Fruit fly (Drosophila melanogaster) whole organism, embryonic: ENCODE measurements around the gene Rgl.

Source experiments
- Adf1 ChIP-seq: fragments of 200-800 bp; sonication (Bioruptor generic); IDR thresholded peaks from 2 replicates; pipeline ENCODE4 v1.3.6; 2022; ENCODE audit warnings: missing biosample characterization, missing genetic modification characterization
- Atf-2 ChIP-seq: fragments of 200-800 bp; sonication (Bioruptor generic); optimal IDR thresholded peaks from 2 replicates; lab custom pipeline; 2016; ENCODE audit warnings: missing biosample characterization, missing genetic modification characterization
- CG10147 ChIP-seq: fragments of 200-800 bp; sonication (Bioruptor generic); optimal IDR thresholded peaks from 2 replicates; lab custom pipeline; 2019; ENCODE audit warnings: missing biosample characterization, mild to moderate bottlenecking, missing genetic modification characterization, moderate library complexity
- CG10979 ChIP-seq: fragments of 200-800 bp; sonication (Bioruptor generic); optimal IDR thresholded peaks from 2 replicates; lab custom pipeline; 2018; ENCODE audit warnings: missing biosample characterization, mild to moderate bottlenecking, missing genetic modification characterization, moderate library complexity
- CG11560 ChIP-seq: fragments of 200-800 bp; sonication (Bioruptor generic); IDR thresholded peaks from 3 replicates; pipeline ENCODE4 v1.3.6; 2022; ENCODE audit warnings: missing biosample characterization, missing genetic modification characterization
- CG12104 ChIP-seq: fragments of 200-800 bp; sonication (Bioruptor generic); optimal IDR thresholded peaks from 3 replicates; lab custom pipeline; 2016; ENCODE audit warnings: missing biosample characterization, missing genetic modification characterization
- CG12299 ChIP-seq: fragments of 200-800 bp; sonication (Bioruptor generic); optimal IDR thresholded peaks from 2 replicates; lab custom pipeline; 2018; ENCODE audit warnings: missing biosample characterization, mild to moderate bottlenecking, missing genetic modification characterization
- CG13123 ChIP-seq: fragments of 200-800 bp; sonication (Bioruptor generic); optimal IDR thresholded peaks from 2 replicates; lab custom pipeline; 2016; ENCODE audit warnings: missing biosample characterization, missing genetic modification characterization
- CG13775 ChIP-seq: fragments of 200-800 bp; sonication (Bioruptor generic); optimal IDR thresholded peaks from 3 replicates; lab custom pipeline; 2017; ENCODE audit warnings: missing biosample characterization, mild to moderate bottlenecking, missing genetic modification characterization
- CG14667 ChIP-seq: fragments of 200-800 bp; sonication (Bioruptor generic); IDR thresholded peaks from 2 replicates; pipeline ENCODE4 v1.3.6; 2022; ENCODE audit warnings: missing biosample characterization, missing genetic modification characterization
- CG15269 ChIP-seq: fragments of 200-800 bp; sonication (Bioruptor generic); optimal IDR thresholded peaks from 2 replicates; lab custom pipeline; 2018; ENCODE audit warnings: missing biosample characterization, mild to moderate bottlenecking, missing genetic modification characterization, moderate library complexity
- CG17186 ChIP-seq: fragments of 200-800 bp; sonication (Bioruptor generic); optimal IDR thresholded peaks from 3 replicates; lab custom pipeline; 2017; ENCODE audit warnings: missing biosample characterization, missing genetic modification reagents, missing genetic modification characterization
- CG1792 ChIP-seq: fragments of 200-800 bp; sonication (Bioruptor generic); optimal IDR thresholded peaks from 2 replicates; lab custom pipeline; 2016; ENCODE audit warnings: missing biosample characterization, missing genetic modification characterization
- CG2129 ChIP-seq: fragments of 200-800 bp; sonication (Bioruptor generic); IDR thresholded peaks from 2 replicates; pipeline ENCODE4 v1.3.6; 2022; ENCODE audit warnings: missing biosample characterization, missing genetic modification characterization; ENCODE audit not compliant: partially characterized antibody
- CG2678 ChIP-seq: fragments of 200-800 bp; sonication (Bioruptor generic); optimal IDR thresholded peaks from 3 replicates; lab custom pipeline; 2019; ENCODE audit warnings: missing biosample characterization, mild to moderate bottlenecking, missing genetic modification characterization, moderate library complexity
- CG30403 ChIP-seq: fragments of 200-800 bp; sonication (Bioruptor generic); optimal IDR thresholded peaks from 3 replicates; lab custom pipeline; 2016; ENCODE audit warnings: missing biosample characterization, missing genetic modification characterization
- CG6689 ChIP-seq: fragments of 200-800 bp; sonication (Bioruptor generic); IDR thresholded peaks from 2 replicates; pipeline ENCODE4 v1.3.6; 2022; ENCODE audit warnings: missing biosample characterization, missing genetic modification characterization
- CG7987 ChIP-seq: fragments of 200-800 bp; sonication (Bioruptor generic); optimal IDR thresholded peaks from 2 replicates; lab custom pipeline; 2018; ENCODE audit warnings: missing biosample characterization, mild to moderate bottlenecking, missing genetic modification characterization, moderate library complexity
- CG8765 ChIP-seq: fragments of 200-800 bp; sonication (Bioruptor generic); IDR thresholded peaks from 2 replicates; pipeline ENCODE4 v1.3.6; 2022; ENCODE audit warnings: missing biosample characterization, missing genetic modification characterization
- CG9932 ChIP-seq: fragments of 200-800 bp; sonication (Bioruptor generic); IDR thresholded peaks from 2 replicates; pipeline ENCODE4 v1.3.6; 2022; ENCODE audit warnings: missing biosample characterization, missing genetic modification characterization
- CTCF ChIP-seq: fragments of 200-800 bp; sonication (Bioruptor generic); optimal IDR thresholded peaks from 2 replicates; lab custom pipeline; 2017; ENCODE audit warnings: missing biosample characterization, mild to moderate bottlenecking, missing genetic modification characterization, moderate library complexity
- Camta ChIP-seq: fragments of 200-800 bp; sonication (Bioruptor generic); optimal IDR thresholded peaks from 2 replicates; lab custom pipeline; 2016; ENCODE audit warnings: missing biosample characterization, missing genetic modification characterization
- CrebB ChIP-seq: fragments of 200-800 bp; sonication (Bioruptor generic); optimal IDR thresholded peaks from 3 replicates; lab custom pipeline; 2018; ENCODE audit warnings: missing biosample characterization, mild to moderate bottlenecking, missing genetic modification characterization
- Dek ChIP-seq: fragments of 200-800 bp; sonication (Bioruptor generic); optimal IDR thresholded peaks from 3 replicates; lab custom pipeline; 2019; ENCODE audit warnings: missing biosample characterization, mild to moderate bottlenecking, missing genetic modification characterization, moderate library complexity
- Doc2 ChIP-seq: fragments of 200-800 bp; sonication (Bioruptor generic); IDR thresholded peaks from 2 replicates; pipeline ENCODE4 v1.3.6; 2022; ENCODE audit warnings: missing biosample characterization, missing genetic modification characterization
- Fer2 ChIP-seq: fragments of 200-800 bp; sonication (Bioruptor generic); optimal IDR thresholded peaks from 2 replicates; lab custom pipeline; 2018; ENCODE audit warnings: missing biosample characterization, mild to moderate bottlenecking, missing genetic modification characterization, moderate library complexity
- HmgZ ChIP-seq: fragments of 200-800 bp; sonication (Bioruptor generic); optimal IDR thresholded peaks from 2 replicates; lab custom pipeline; 2018; ENCODE audit warnings: missing biosample characterization, mild to moderate bottlenecking, missing genetic modification characterization
- Lhr ChIP-seq: fragments of 200-800 bp; sonication (Bioruptor generic); optimal IDR thresholded peaks from 3 replicates; lab custom pipeline; 2017; ENCODE audit warnings: mild to moderate bottlenecking, missing biosample characterization, missing genetic modification reagents, missing genetic modification characterization
- MTF-1 ChIP-seq: fragments of 200-800 bp; sonication (Bioruptor generic); optimal IDR thresholded peaks from 2 replicates; lab custom pipeline; 2018; ENCODE audit warnings: missing biosample characterization, mild to moderate bottlenecking, missing genetic modification characterization, borderline replicate concordance
- Neu2 ChIP-seq: fragments of 200-800 bp; sonication (Bioruptor generic); optimal IDR thresholded peaks from 3 replicates; lab custom pipeline; 2016; ENCODE audit warnings: missing biosample characterization, missing genetic modification characterization, borderline replicate concordance
- Nf-YB ChIP-seq: fragments of 200-800 bp; sonication (Bioruptor generic); optimal IDR thresholded peaks from 3 replicates; lab custom pipeline; 2019; ENCODE audit warnings: missing biosample characterization, mild to moderate bottlenecking, missing genetic modification characterization, moderate library complexity
- Sox102F ChIP-seq: fragments of 200-800 bp; sonication (Bioruptor generic); optimal IDR thresholded peaks from 2 replicates; lab custom pipeline; 2018; ENCODE audit warnings: missing biosample characterization, mild to moderate bottlenecking, missing genetic modification characterization, moderate library complexity
- Sry-δ ChIP-seq: fragments of 200-800 bp; sonication (Bioruptor generic); optimal IDR thresholded peaks from 2 replicates; lab custom pipeline; 2016; ENCODE audit warnings: missing biosample characterization, missing genetic modification characterization
- Xbp1 ChIP-seq: fragments of 200-800 bp; sonication (Bioruptor generic); optimal IDR thresholded peaks from 3 replicates; lab custom pipeline; 2016; ENCODE audit warnings: missing biosample characterization, mild to moderate bottlenecking, missing genetic modification characterization
- ash1 ChIP-seq: fragments of 200-800 bp; sonication (Bioruptor generic); optimal IDR thresholded peaks from 2 replicates; lab custom pipeline; 2018; ENCODE audit warnings: missing biosample characterization, mild to moderate bottlenecking, missing genetic modification characterization
- ato ChIP-seq: fragments of 200-800 bp; sonication (Bioruptor generic); IDR thresholded peaks from 2 replicates; pipeline ENCODE4 v1.3.6; 2022; ENCODE audit warnings: missing biosample characterization, missing genetic modification characterization; ENCODE audit not compliant: partially characterized antibody
- bsh ChIP-seq, 2 experiments: fragments of 200-800 bp; sonication (Bioruptor generic); optimal IDR thresholded peaks; 2 replicates each; lab custom pipeline; 2017 to 2018; ENCODE audit warnings: mild to moderate bottlenecking in 2 of 2, missing biosample characterization in 2 of 2, missing genetic modification characterization in 2 of 2, moderate library complexity in 1 of 2
- cas ChIP-seq: fragments of 200-800 bp; sonication (Bioruptor generic); IDR thresholded peaks from 2 replicates; pipeline ENCODE4 v1.3.6; 2022; ENCODE audit warnings: missing biosample characterization, missing genetic modification characterization
- corto ChIP-seq: fragments of 200-800 bp; sonication (Bioruptor generic); optimal IDR thresholded peaks from 2 replicates; lab custom pipeline; 2016; ENCODE audit warnings: missing biosample characterization, mild to moderate bottlenecking, missing genetic modification characterization, moderate library complexity
- fru ChIP-seq: fragments of >200 bp; optimal IDR thresholded peaks from 2 replicates; lab custom pipeline; 2017
- gem ChIP-seq: fragments of 200-800 bp; sonication (Bioruptor generic); optimal IDR thresholded peaks from 2 replicates; lab custom pipeline; 2019; ENCODE audit warnings: missing biosample characterization, mild to moderate bottlenecking, missing genetic modification characterization, moderate library complexity
- gro ChIP-seq: fragments of 200-800 bp; sonication (Bioruptor generic); optimal IDR thresholded peaks from 2 replicates; lab custom pipeline; 2016; ENCODE audit warnings: missing biosample characterization, missing genetic modification characterization
- lab ChIP-seq: fragments of 200-800 bp; sonication (Bioruptor generic); optimal IDR thresholded peaks from 3 replicates; lab custom pipeline; 2017; ENCODE audit warnings: missing biosample characterization, missing genetic modification characterization, mild to moderate bottlenecking, moderate library complexity, missing genetic modification reagents
- mirr ChIP-seq: fragments of 200-800 bp; sonication (Bioruptor generic); optimal IDR thresholded peaks from 3 replicates; lab custom pipeline; 2018; ENCODE audit warnings: missing biosample characterization, mild to moderate bottlenecking, missing genetic modification characterization
- nau ChIP-seq: fragments of 200-800 bp; sonication (Bioruptor generic); optimal IDR thresholded peaks from 3 replicates; lab custom pipeline; 2017; ENCODE audit warnings: missing biosample characterization, mild to moderate bottlenecking, missing genetic modification characterization, missing genetic modification reagents
- prd ChIP-seq, 3 experiments: fragments of >200 bp in 2 of 3; fragments of 200-800 bp in 1 of 3; sonication (Bioruptor generic) in 1 of 3; optimal IDR thresholded peaks in 2 of 3; IDR thresholded peaks in 1 of 3; 2 replicates in 2 of 3; 3 replicates in 1 of 3; pipeline versions ENCODE4 v1.3.6 to Lab custom; 2017 to 2022; ENCODE audit warnings: missing biosample characterization in 1 of 3, missing genetic modification characterization in 1 of 3
- psq ChIP-seq: fragments of 200-800 bp; sonication (Bioruptor generic); optimal IDR thresholded peaks from 2 replicates; lab custom pipeline; 2017; ENCODE audit warnings: missing biosample characterization, missing genetic modification characterization
- row ChIP-seq: fragments of 200-800 bp; sonication (Bioruptor generic); IDR thresholded peaks from 3 replicates; pipeline ENCODE4 v1.3.6; 2022; ENCODE audit warnings: missing biosample characterization, missing genetic modification characterization
- sima ChIP-seq: fragments of 200-800 bp; sonication (Bioruptor generic); optimal IDR thresholded peaks from 2 replicates; lab custom pipeline; 2016; ENCODE audit warnings: missing biosample characterization, missing genetic modification characterization
- sisA ChIP-seq: fragments of 200-800 bp; sonication (Bioruptor generic); IDR thresholded peaks from 2 replicates; pipeline ENCODE4 v1.3.6; 2022; ENCODE audit warnings: missing biosample characterization, missing genetic modification characterization
- wdn ChIP-seq: fragments of 200-800 bp; sonication (Bioruptor generic); IDR thresholded peaks from 2 replicates; pipeline ENCODE4 v1.3.6; 2022; ENCODE audit warnings: missing biosample characterization, missing genetic modification characterization

The Rgl gene

DNA sequence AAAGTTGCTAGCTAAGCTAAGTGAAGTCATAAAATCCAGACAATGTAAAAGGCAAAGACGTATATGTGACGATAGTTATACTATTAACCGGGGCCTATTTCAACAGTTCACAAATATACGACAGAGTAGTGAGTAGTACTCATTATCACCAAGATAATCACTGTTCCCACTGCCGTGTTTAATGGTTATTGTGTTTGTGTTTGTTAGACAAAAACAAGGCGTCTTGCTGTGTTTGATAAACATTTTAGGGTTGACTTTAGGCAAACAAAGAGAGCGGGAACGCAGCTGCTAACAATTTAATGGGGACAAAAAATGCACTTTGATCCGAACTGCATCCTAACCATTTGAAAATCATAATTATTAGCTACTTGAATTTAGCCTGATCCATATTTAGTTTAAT, 59.7 kb downstream of the Rgl start (continued):
- TF ChIP-seq Sox102F (GFP tag; lab: Kevin White, UChicago), result peak; percentile 68
- TF ChIP-seq bsh (GFP tag; optimal IDR thresholded peaks at IDR 0.05; lab: Kevin White, UChicago), result peak in 1 of 2 experiments; percentile 88
- TF ChIP-seq wdn (GFP tag; lab: Robert Waterston, UW), result no peak
- peak; percentile 63 for TF ChIP-seq CG15269 (tag; lab: Kevin White, UChicago)
- TF ChIP-seq lab (GFP tag; lab: Kevin White, UChicago), result peak; percentile 78
- TF ChIP-seq Fer2, result peak; percentile 20
- TF ChIP-seq CG30403, result peak; percentile 8
- peak; percentile 86 for TF ChIP-seq CG2678
- no peak for TF ChIP-seq CG2129 (GFP tag; lab: Robert Waterston, UW)
- TF ChIP-seq CG1792, result peak; percentile 75
- TF ChIP-seq Xbp1 (GFP tag; lab: Kevin White, UChicago), result no peak
- TF ChIP-seq Doc2 (GFP tag; lab: Robert Waterston, UW), result no peak
- TF ChIP-seq sisA (GFP tag; lab: Robert Waterston, UW), result no peak
- TF ChIP-seq CG13123, result peak; percentile 47
- TF ChIP-seq CG12104 (GFP tag; lab: Kevin White, UChicago), result no peak
- peak; percentile 43 for TF ChIP-seq Atf-2 (GFP tag; lab: Kevin White, UChicago)
- TF ChIP-seq CTCF (GFP tag; lab: Kevin White, UChicago), result peak; percentile 57
- TF ChIP-seq Sry-δ (GFP tag; lab: Kevin White, UChicago), result no peak
- TF ChIP-seq Adf1, result no peak
- TF ChIP-seq CG9932 (GFP tag; lab: Robert Waterston, UW), result no peak
- no peak for TF ChIP-seq cas (GFP tag; lab: Robert Waterston, UW)
- peak; percentile 7 for TF ChIP-seq Dek (tag; lab: Kevin White, UChicago)
- peak; percentile 54 for TF ChIP-seq HmgZ (tag; lab: Kevin White, UChicago)
- no peak for TF ChIP-seq CG10147 (GFP tag; lab: Kevin White, UChicago)
- no peak for TF ChIP-seq CG6689 (GFP tag; lab: Robert Waterston, UW)
- TF ChIP-seq CG8765, result no peak
- no peak for TF ChIP-seq corto (GFP tag; lab: Kevin White, UChicago)
- TF ChIP-seq CG14667 (GFP tag; lab: Robert Waterston, UW), result no peak
- TF ChIP-seq Nf-YB (GFP tag; lab: Kevin White, UChicago), result peak; percentile 56
- TF ChIP-seq ato, result no peak
- peak; percentile 91 for TF ChIP-seq MTF-1 (GFP tag; lab: Kevin White, UChicago)
- TF ChIP-seq prd (optimal IDR thresholded peaks at IDR 0.05; lab: Kevin White, UChicago), result no peak
- no peak for TF ChIP-seq prd (GFP tag; IDR thresholded peaks at IDR 0.05; lab: Robert Waterston, UW)
- no peak for TF ChIP-seq Neu2 (GFP tag; lab: Kevin White, UChicago)
- peak; percentile 63 for TF ChIP-seq Camta
- TF ChIP-seq CG10979, result peak; percentile 71
- no peak for TF ChIP-seq fru (lab: Kevin White, UChicago)
- no peak for TF ChIP-seq ash1 (GFP tag; lab: Kevin White, UChicago)
- TF ChIP-seq gem (tag; lab: Kevin White, UChicago), result peak; percentile 77
- TF ChIP-seq CG7987 (GFP tag; lab: Kevin White, UChicago), result peak; percentile 91
- no peak for TF ChIP-seq CG13775
- peak; percentile 69 for TF ChIP-seq CG17186 (GFP tag; lab: Kevin White, UChicago)
- TF ChIP-seq sima, result no peak
- TF ChIP-seq gro, result no peak
- no peak for TF ChIP-seq CG11560 (tag; lab: Robert Waterston, UW)
- TF ChIP-seq mirr, result no peak
- TF ChIP-seq CrebB, result peak; percentile 82
- peak; percentile 2 for TF ChIP-seq psq
- TF ChIP-seq Lhr (GFP tag; lab: Kevin White, UChicago), result peak; percentile 82
- TF ChIP-seq row (GFP tag; lab: Robert Waterston, UW), result no peak
- TF ChIP-seq nau (GFP tag; lab: Kevin White, UChicago), result peak; percentile 70
- TF ChIP-seq CG12299 (tag; lab: Kevin White, UChicago), result peak; percentile 55
